Fruit fly (Drosophila melanogaster): ENCODE data around the gene CG5151.

The CG5151 gene

dm6 chr3L:16131264-16132066, 33.0 kb downstream of the CG5151 start, which contains the start of the genes Trs20 and elg1:
Gene Trs20, minus strand, starts transcription at chr3L:16131632.
Gene elg1, plus strand, starts transcription at chr3L:16132028.
- TF ChIP-seq psq (optimal IDR thresholded peaks at IDR 0.05) = no peak
- no peak for TF ChIP-seq Sin3A (optimal IDR thresholded peaks at IDR 0.05)
- no peak for TF ChIP-seq ttk (optimal IDR thresholded peaks at IDR 0.05)
- TF ChIP-seq h (optimal IDR thresholded peaks at IDR 0.05) = no peak
- no peak for TF ChIP-seq Myc (optimal IDR thresholded peaks at IDR 0.05)
- TF ChIP-seq insv (optimal IDR thresholded peaks at IDR 0.05) = no peak

- TF ChIP-seq ttk (optimal IDR thresholded peaks at IDR 0.05) = no peak
- no peak for TF ChIP-seq Myc (optimal IDR thresholded peaks at IDR 0.05)
- TF ChIP-seq h (optimal IDR thresholded peaks at IDR 0.05) = no peak
- no peak for TF ChIP-seq Sin3A (optimal IDR thresholded peaks at IDR 0.05)
- TF ChIP-seq psq (optimal IDR thresholded peaks at IDR 0.05) = no peak
- TF ChIP-seq insv (optimal IDR thresholded peaks at IDR 0.05) = no peak
These were observed 35.3 kb downstream of the CG5151 start, which contains the start of gene SsRbeta for dm6 chr3L:16128973-16129745. Gene SsRbeta, plus strand, starts transcription at chr3L:16129617.

dm6 chr3L:16128481-16128972, 36.0 kb downstream of the CG5151 start, which contains the start of gene Pgm1:
Gene Pgm1, minus strand, starts transcription at chr3L:16128531.
- TF ChIP-seq h (optimal IDR thresholded peaks at IDR 0.05) (no peak), ttk (optimal IDR thresholded peaks at IDR 0.05) (no peak), insv (optimal IDR thresholded peaks at IDR 0.05) (no peak), psq (optimal IDR thresholded peaks at IDR 0.05) (no peak), Sin3A (optimal IDR thresholded peaks at IDR 0.05) (no peak), Myc (optimal IDR thresholded peaks at IDR 0.05) (no peak)

dm6 chr3L:16121791-16122190, 42.7 kb downstream of the CG5151 start, which contains the start of gene Strump:
Gene Strump, plus strand, starts transcription at chr3L:16122002.
- TF ChIP-seq h (optimal IDR thresholded peaks at IDR 0.05) (no peak), insv (optimal IDR thresholded peaks at IDR 0.05) (no peak), psq (optimal IDR thresholded peaks at IDR 0.05) (no peak), Myc (optimal IDR thresholded peaks at IDR 0.05) (no peak), Sin3A (optimal IDR thresholded peaks at IDR 0.05) (no peak)

dm6 chr3L:16113607-16114337, 50.7 kb downstream of the CG5151 start:
- TF ChIP-seq h (optimal IDR thresholded peaks at IDR 0.05) (no peak), insv (optimal IDR thresholded peaks at IDR 0.05) (no peak), Myc (optimal IDR thresholded peaks at IDR 0.05) (no peak), ttk (optimal IDR thresholded peaks at IDR 0.05) (no peak), Sin3A (optimal IDR thresholded peaks at IDR 0.05) (no peak), psq (optimal IDR thresholded peaks at IDR 0.05) (no peak)

- TF ChIP-seq h (optimal IDR thresholded peaks at IDR 0.05) (no peak), insv (optimal IDR thresholded peaks at IDR 0.05) (no peak), ttk (optimal IDR thresholded peaks at IDR 0.05) (no peak), Myc (optimal IDR thresholded peaks at IDR 0.05) (no peak), psq (optimal IDR thresholded peaks at IDR 0.05) (no peak), Sin3A (optimal IDR thresholded peaks at IDR 0.05) (no peak)
These were observed 51.4 kb downstream of the CG5151 start, which contains the start of gene Taf4 for dm6 chr3L:16113003-16113606. Gene Taf4, plus strand, starts transcription at chr3L:16113212.

- no peak for TF ChIP-seq Myc (optimal IDR thresholded peaks at IDR 0.05)
- no peak for TF ChIP-seq psq (optimal IDR thresholded peaks at IDR 0.05)
- TF ChIP-seq ttk (optimal IDR thresholded peaks at IDR 0.05) = no peak
- TF ChIP-seq Sin3A (optimal IDR thresholded peaks at IDR 0.05) = no peak
- TF ChIP-seq insv (optimal IDR thresholded peaks at IDR 0.05) = no peak
These were observed 52.3 kb downstream of the CG5151 start, which contains the start of gene Zn72D for dm6 chr3L:16112069-16112820. Gene Zn72D, minus strand, starts transcription at chr3L:16112626.

- TF ChIP-seq psq (optimal IDR thresholded peaks at IDR 0.05) (no peak), insv (optimal IDR thresholded peaks at IDR 0.05) (no peak), h (optimal IDR thresholded peaks at IDR 0.05) (no peak), Myc (optimal IDR thresholded peaks at IDR 0.05) (no peak), ttk (optimal IDR thresholded peaks at IDR 0.05) (no peak), Sin3A (optimal IDR thresholded peaks at IDR 0.05) (no peak)
These were observed 59.0 kb downstream of the CG5151 start, which contains the start of the genes IntS9 and CG43295 for dm6 chr3L:16105528-16105927. Gene IntS9, minus strand, starts transcription at chr3L:16105627. Gene CG43295, plus strand, starts transcription at chr3L:16105852.

- TF ChIP-seq h (optimal IDR thresholded peaks at IDR 0.05) (no peak), Myc (optimal IDR thresholded peaks at IDR 0.05) (no peak)
These were observed 64.4 kb downstream of the CG5151 start, which contains the start of gene IleRS-m for dm6 chr3L:16100059-16100458. Gene IleRS-m, plus strand, starts transcription at chr3L:16100280.

- TF ChIP-seq ttk (optimal IDR thresholded peaks at IDR 0.05) (no peak), insv (optimal IDR thresholded peaks at IDR 0.05) (no peak), Myc (optimal IDR thresholded peaks at IDR 0.05) (no peak), Sin3A (optimal IDR thresholded peaks at IDR 0.05) (no peak), h (optimal IDR thresholded peaks at IDR 0.05) (no peak), psq (optimal IDR thresholded peaks at IDR 0.05) (no peak)
These were observed 67.1 kb downstream of the CG5151 start, which contains the start of the genes CG13074 and ATPsynbetaL for dm6 chr3L:16097393-16097884. Gene CG13074, minus strand, starts transcription at chr3L:16097493. Gene ATPsynbetaL, plus strand, starts transcription at chr3L:16097834.

Measured in Kc167 (cell line).